Worm (Caenorhabditis elegans) whole organism, L1 larva: ENCODE data around the gene tni-3.

ENCODE experiments used
- C34B4.2 ChIP-seq: sonication (generic microtip); optimal IDR thresholded peaks from 2 replicates; lab custom pipeline; 2017; ENCODE audit warnings: mild to moderate bottlenecking, missing genetic modification characterization, missing compliant biosample characterization
- F16B12.6 ChIP-seq: fragments of 150-350 bp; optimal IDR thresholded peaks from 2 replicates; lab custom pipeline; 2014; ENCODE audit warnings: missing biosample characterization, missing genetic modification characterization
- aha-1 ChIP-seq: fragments of 150-350 bp; optimal IDR thresholded peaks from 2 replicates; lab custom pipeline; 2014; ENCODE audit warnings: missing biosample characterization, missing genetic modification characterization
- blmp-1 ChIP-seq: fragments of 150-350 bp; optimal IDR thresholded peaks from 2 replicates; lab custom pipeline; 2014; ENCODE audit warnings: missing biosample characterization, missing genetic modification characterization
- ceh-63 ChIP-seq: fragments of 200-800 bp; sonication (Bioruptor generic); optimal IDR thresholded peaks from 2 replicates; lab custom pipeline; 2018; ENCODE audit warnings: mild to moderate bottlenecking, missing genetic modification characterization, missing compliant biosample characterization
- ceh-8 ChIP-seq: fragments of 200-800 bp; sonication (Bioruptor generic); optimal IDR thresholded peaks from 2 replicates; lab custom pipeline; 2018; ENCODE audit warnings: mild to moderate bottlenecking, missing genetic modification characterization, moderate library complexity, missing compliant biosample characterization
- ceh-82 ChIP-seq, 3 experiments: fragments of 150-350 bp in 1 of 3; sonication (generic microtip) in 2 of 3; optimal IDR thresholded peaks; 2 replicates each; lab custom pipeline; 2014 to 2017; ENCODE audit warnings: missing biosample characterization in 3 of 3, missing genetic modification characterization in 3 of 3
- ceh-90 ChIP-seq: sonication (generic microtip); optimal IDR thresholded peaks from 2 replicates; lab custom pipeline; 2016; ENCODE audit warnings: missing genetic modification characterization, missing compliant biosample characterization
- dpl-1 ChIP-seq, 3 experiments: fragments of 150-350 bp in 2 of 3; sonication (generic microtip) in 1 of 3; optimal IDR thresholded peaks; 2 replicates each; lab custom pipeline; 2014 to 2017; ENCODE audit warnings: missing biosample characterization in 3 of 3, missing genetic modification characterization in 3 of 3, missing genetic modification reagents in 3 of 3
- dsc-1 ChIP-seq: sonication (generic microtip); optimal IDR thresholded peaks from 2 replicates; lab custom pipeline; 2016; ENCODE audit warnings: mild to moderate bottlenecking, missing genetic modification characterization, missing compliant biosample characterization
- egl-13 ChIP-seq: sonication (generic microtip); optimal IDR thresholded peaks from 2 replicates; lab custom pipeline; 2016; ENCODE audit warnings: missing genotype, missing genetic modification reagents, missing genetic modification characterization, missing compliant biosample characterization
- egl-27 ChIP-seq, 2 experiments: fragments of 150-350 bp in 1 of 2; sonication (generic microtip); optimal IDR thresholded peaks; 3 replicates each; lab custom pipeline; 2017 to 2018; ENCODE audit warnings: missing biosample characterization in 2 of 2, missing genetic modification characterization in 2 of 2, missing genetic modification reagents in 2 of 2
- elt-2 ChIP-seq: sonication (generic microtip); optimal IDR thresholded peaks from 2 replicates; lab custom pipeline; 2016; ENCODE audit warnings: missing genetic modification characterization, mild to moderate bottlenecking, inconsistent platforms, missing compliant biosample characterization, missing genetic modification reagents
- elt-3 ChIP-seq, 6 experiments: fragments of 150-350 bp in 1 of 6; sonication (generic microtip); optimal IDR thresholded peaks; 2 replicates each; lab custom pipeline; 2017 to 2018; ENCODE audit warnings: missing biosample characterization in 6 of 6, missing genetic modification characterization in 6 of 6, inconsistent platforms in 1 of 6
- fkh-4 ChIP-seq: sonication (generic microtip); optimal IDR thresholded peaks from 2 replicates; lab custom pipeline; 2016; ENCODE audit warnings: missing compliant biosample characterization, missing genetic modification characterization, borderline replicate concordance
- fos-1 ChIP-seq: fragments of 150-350 bp; optimal IDR thresholded peaks from 2 replicates; lab custom pipeline; 2014; ENCODE audit warnings: missing biosample characterization, missing genetic modification characterization
- hlh-4 ChIP-seq: sonication (generic microtip); optimal IDR thresholded peaks from 2 replicates; lab custom pipeline; 2016; ENCODE audit warnings: mild to moderate bottlenecking, missing genetic modification characterization, missing compliant biosample characterization
- irx-1 ChIP-seq: sonication (generic microtip); optimal IDR thresholded peaks from 2 replicates; lab custom pipeline; 2016; ENCODE audit warnings: missing genetic modification characterization, missing compliant biosample characterization
- isw-1 ChIP-seq: fragments of 200-800 bp; sonication (Bioruptor generic); IDR thresholded peaks from 2 replicates; pipeline ENCODE4 v1.3.6; 2022; ENCODE audit warnings: missing genetic modification characterization, missing compliant biosample characterization
- lin-13 ChIP-seq: fragments of 150-350 bp; optimal IDR thresholded peaks from 2 replicates; lab custom pipeline; 2014; ENCODE audit warnings: missing biosample characterization, missing genetic modification reagents, missing genetic modification characterization
- lin-15B ChIP-seq: fragments of 150-350 bp; sonication (generic microtip); optimal IDR thresholded peaks from 3 replicates; lab custom pipeline; 2014; ENCODE audit warnings: missing biosample characterization, missing genetic modification characterization
- lin-35 ChIP-seq, 2 experiments: fragments of 150-350 bp; optimal IDR thresholded peaks; 2 replicates each; lab custom pipeline; 2014; ENCODE audit warnings: missing biosample characterization in 2 of 2, missing genetic modification characterization in 2 of 2, missing genetic modification reagents in 2 of 2
- lin-39 ChIP-seq: fragments of 150-350 bp; optimal IDR thresholded peaks from 2 replicates; lab custom pipeline; 2014; ENCODE audit warnings: missing biosample characterization, missing genetic modification reagents, missing genetic modification characterization
- mdl-1 ChIP-seq, 2 experiments: fragments of 150-350 bp; optimal IDR thresholded peaks; 2 replicates each; lab custom pipeline; 2014 to 2017; ENCODE audit warnings: missing biosample characterization in 2 of 2, missing genetic modification characterization in 2 of 2, inconsistent platforms in 1 of 2
- mep-1 ChIP-seq: fragments of 150-350 bp; optimal IDR thresholded peaks from 2 replicates; lab custom pipeline; 2014; ENCODE audit warnings: missing biosample characterization, missing genetic modification characterization
- nhr-20 ChIP-seq: sonication (generic microtip); optimal IDR thresholded peaks from 2 replicates; lab custom pipeline; 2016; ENCODE audit warnings: mild to moderate bottlenecking, missing genetic modification characterization, missing compliant biosample characterization
- nhr-71 ChIP-seq: sonication (generic microtip); optimal IDR thresholded peaks from 2 replicates; lab custom pipeline; 2016; ENCODE audit warnings: mild to moderate bottlenecking, missing genetic modification characterization, moderate library complexity, missing compliant biosample characterization
- nhr-77 ChIP-seq: fragments of 150-350 bp; optimal IDR thresholded peaks from 2 replicates; lab custom pipeline; 2014; ENCODE audit warnings: missing biosample characterization, missing genetic modification characterization
- nhr-84 ChIP-seq: sonication (generic microtip); optimal IDR thresholded peaks from 2 replicates; lab custom pipeline; 2017; ENCODE audit warnings: missing biosample characterization, missing genetic modification characterization
- pag-3 ChIP-seq: sonication (generic microtip); optimal IDR thresholded peaks from 2 replicates; lab custom pipeline; 2017; ENCODE audit warnings: missing genetic modification characterization, mild to moderate bottlenecking, missing compliant biosample characterization, antibody characterized with exemption, borderline replicate concordance; ENCODE audit not compliant: insufficient read depth
- snu-23 ChIP-seq: sonication (generic microtip); optimal IDR thresholded peaks from 2 replicates; lab custom pipeline; 2016; ENCODE audit warnings: missing genetic modification characterization, missing compliant biosample characterization
- sptf-1 ChIP-seq: fragments of 150-350 bp; optimal IDR thresholded peaks from 2 replicates; lab custom pipeline; 2014; ENCODE audit warnings: missing biosample characterization, missing genetic modification characterization
- tlp-1 ChIP-seq: fragments of 150-350 bp; optimal IDR thresholded peaks from 2 replicates; lab custom pipeline; 2014; ENCODE audit warnings: missing biosample characterization, missing genetic modification characterization
- unc-130 ChIP-seq: fragments of 150-350 bp; optimal IDR thresholded peaks from 2 replicates; lab custom pipeline; 2017; ENCODE audit warnings: missing biosample characterization, missing genetic modification characterization, inconsistent platforms
- unc-30 ChIP-seq: sonication (generic microtip); optimal IDR thresholded peaks from 2 replicates; lab custom pipeline; 2017; ENCODE audit warnings: missing biosample characterization, missing genetic modification characterization
- unc-62 ChIP-seq: fragments of 150-350 bp; optimal IDR thresholded peaks from 2 replicates; lab custom pipeline; 2014; ENCODE audit warnings: missing biosample characterization, missing genetic modification reagents, missing genetic modification characterization
- xbp-1 ChIP-seq: sonication (generic microtip); optimal IDR thresholded peaks from 2 replicates; lab custom pipeline; 2016; ENCODE audit warnings: missing genetic modification characterization, missing compliant biosample characterization
- zag-1 ChIP-seq: fragments of 150-350 bp; optimal IDR thresholded peaks from 2 replicates; lab custom pipeline; 2014; ENCODE audit warnings: missing biosample characterization, missing genetic modification characterization
- ztf-4 ChIP-seq: fragments of 150-350 bp; optimal IDR thresholded peaks from 2 replicates; lab custom pipeline; 2014; ENCODE audit warnings: missing biosample characterization, missing genetic modification characterization

Gene tni-3

ce11 chrV:16834989-16835388 is at the start of gene tni-3:
tni-3 (minus strand) TSS chrV:16835128.
- TF ChIP-seq fkh-4 (tag; lab: Kevin White, UChicago) = peak; percentile 59
- no peak for TF ChIP-seq mep-1 (tag; lab: Kevin White, UChicago)
- peak; percentile 87 for TF ChIP-seq dsc-1 (tag; lab: Kevin White, UChicago)

DNA sequence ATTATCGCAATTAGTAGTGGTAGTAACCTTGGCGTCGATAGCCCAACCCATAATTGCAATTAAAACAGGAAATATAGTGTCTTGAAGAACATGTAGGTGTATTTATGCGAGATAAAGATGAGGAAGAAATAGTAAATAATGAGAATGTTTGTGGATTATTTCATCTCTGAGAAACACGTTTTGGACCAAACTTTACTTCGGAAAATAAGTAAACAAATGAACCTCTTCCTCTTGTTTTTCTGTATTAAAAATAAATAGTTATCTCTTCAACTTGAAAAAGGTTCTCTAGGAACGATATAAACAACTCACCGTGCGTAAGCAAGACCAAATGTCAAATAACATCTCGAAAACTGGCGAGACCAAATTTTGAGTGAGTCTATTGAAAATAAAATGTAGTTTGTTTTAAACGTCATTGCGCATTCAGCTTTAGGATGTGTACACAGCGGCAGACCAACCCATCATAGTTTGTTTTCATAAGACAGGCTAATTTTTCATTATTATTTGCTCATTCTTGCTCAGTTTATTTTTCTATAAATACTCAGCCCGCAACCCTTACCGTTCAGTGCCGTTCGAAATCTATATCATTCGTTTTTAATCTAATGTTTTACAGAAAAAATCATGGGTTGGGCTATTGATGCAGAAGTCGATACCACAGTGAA is 47.5 kb upstream of the tni-3 start, which contains the start of the genes F09C6.11 and F09C6.12:
TSS of gene F09C6.11 (minus strand) at position 51 of the 659 bp plus-strand sequence.
TSS of gene F09C6.12 (plus strand) at position 609 of the 659 bp plus-strand sequence.
- TF ChIP-seq nhr-77 (tag; lab: Kevin White, UChicago) = peak; percentile 8
- no peak for TF ChIP-seq ceh-82 (tag; optimal IDR thresholded peaks at IDR 0.05; lab: Kevin White, UChicago)
- no peak for TF ChIP-seq fos-1
- no peak for TF ChIP-seq fkh-4 (tag; lab: Kevin White, UChicago)
- peak; percentile 47 for TF ChIP-seq nhr-20
- no peak for TF ChIP-seq F16B12.6

DNA sequence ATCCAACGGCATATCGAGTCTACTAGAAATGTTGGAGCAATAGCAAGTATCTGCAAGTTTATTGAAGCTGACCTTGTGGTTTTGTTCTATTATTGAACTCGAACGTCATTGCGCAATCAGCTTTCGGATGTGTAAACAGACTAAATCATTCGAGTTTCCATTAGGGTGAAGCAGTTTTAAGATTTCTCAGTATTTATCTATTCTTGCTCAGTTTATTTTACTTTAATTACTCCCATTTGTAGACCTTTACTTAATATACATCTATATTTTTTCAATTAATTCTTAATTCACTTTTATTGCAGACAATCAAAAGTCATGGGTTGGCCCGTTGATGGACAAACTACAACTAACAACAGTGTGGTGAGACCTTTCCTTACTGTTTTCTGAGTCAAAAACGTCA is 45.8 kb upstream of the tni-3 start, which contains the start of gene F09C6.14:
TSS of gene F09C6.14 (plus strand) at position 301 of the 400 bp plus-strand sequence.
- TF ChIP-seq ztf-4 (tag; lab: Kevin White, UChicago) (no peak), snu-23 (GFP tag; lab: Kevin White, UChicago) (no peak), pag-3 (tag; lab: Kevin White, UChicago) (no peak), unc-62 (GFP tag; lab: Kevin White, UChicago) (no peak), unc-130 (tag; lab: Kevin White, UChicago) (no peak), egl-27 (tag; optimal IDR thresholded peaks at IDR 0.05; lab: Kevin White, UChicago) (no peak), hlh-4 (tag; lab: Kevin White, UChicago) (no peak), lin-39 (no peak), lin-15B (tag; lab: Kevin White, UChicago) (no peak), unc-30 (tag; lab: Kevin White, UChicago) (no peak), zag-1 (tag; lab: Kevin White, UChicago) (no peak), nhr-71 (tag; lab: Kevin White, UChicago) (no peak), elt-2 (no peak), egl-13 (tag; lab: Kevin White, UChicago) (no peak), lin-13 (GFP tag; lab: Kevin White, UChicago) (no peak), dpl-1 (GFP tag; optimal IDR thresholded peaks at IDR 0.05; lab: Kevin White, UChicago) (no peak)
- TF ChIP-seq, all 84 proteins: peak for 0

ce11 chrV:16880054-16880453 is 45.1 kb upstream of the tni-3 start, which contains the start of gene F09C6.3:
F09C6.3 (minus strand) TSS chrV:16880154.
- TF ChIP-seq nhr-84 (tag; lab: Kevin White, UChicago) = no peak
- TF ChIP-seq xbp-1 (tag; lab: Kevin White, UChicago) = no peak
- TF ChIP-seq elt-2 = no peak
- no peak for TF ChIP-seq elt-3 (tag; optimal IDR thresholded peaks at IDR 0.05; lab: Kevin White, UChicago)
- no peak for TF ChIP-seq tlp-1 (tag; lab: Kevin White, UChicago)
- no peak for TF ChIP-seq F16B12.6

- TF ChIP-seq C34B4.2 (tag; lab: Kevin White, UChicago) (no peak), ceh-90 (no peak), zag-1 (tag; lab: Kevin White, UChicago) (no peak), fkh-4 (tag; lab: Kevin White, UChicago) (no peak), pag-3 (tag; lab: Kevin White, UChicago) (no peak), isw-1 (GFP tag; lab: Robert Waterston, UW) (no peak), ceh-8 (GFP tag; lab: Kevin White, UChicago) (no peak), irx-1 (tag; lab: Kevin White, UChicago) (no peak), lin-35 (GFP tag; optimal IDR thresholded peaks at IDR 0.05; lab: Kevin White, UChicago) (no peak), aha-1 (tag; lab: Kevin White, UChicago) (no peak), lin-15B (tag; lab: Kevin White, UChicago) (no peak), ceh-63 (GFP tag; lab: Kevin White, UChicago) (no peak), blmp-1 (no peak), lin-39 (no peak), mep-1 (tag; lab: Kevin White, UChicago) (no peak), unc-130 (tag; lab: Kevin White, UChicago) (no peak), unc-62 (GFP tag; lab: Kevin White, UChicago) (no peak), mdl-1 (tag; optimal IDR thresholded peaks at IDR 0.05; lab: Kevin White, UChicago) (no peak), sptf-1 (tag; lab: Kevin White, UChicago) (no peak)
These were observed 44.6 kb upstream of the tni-3 start for ce11 chrV:16879532-16879931.
